Fruit fly (Drosophila melanogaster): ENCODE data around the gene strat.

strat gene

dm6 chr2L:8364006-8364956 is 44.2 kb downstream of the strat start, which contains the start of the genes RpS13 and CSN8 (continued):
- TF ChIP-seq E2f1 (GFP tag; IDR thresholded peaks at IDR 0.05) (no peak), CG5953 (GFP tag; IDR thresholded peaks at IDR 0.05) (no peak), CG2712 (tag; optimal IDR thresholded peaks at IDR 0.05) (peak; percentile 33), CG10979 (tag; optimal IDR thresholded peaks at IDR 0.05) (peak; percentile 20), CG10462 (GFP tag; optimal IDR thresholded peaks at IDR 0.05) (no peak), CG15696 (tag; optimal IDR thresholded peaks at IDR 0.05) (no peak), CG4424 (GFP tag; optimal IDR thresholded peaks at IDR 0.05) (no peak), Dp (GFP tag; optimal IDR thresholded peaks at IDR 0.05) (peak; percentile 34), Pdp1 (GFP tag; optimal IDR thresholded peaks at IDR 0.05) (peak in 1 of 2 experiments; percentile 9), sob (GFP tag; IDR thresholded peaks at IDR 0.05) (peak; percentile 54; the same call in 1 of the 2 replicates), otp (GFP tag; IDR thresholded peaks at IDR 0.05) (no peak), gfzf (GFP tag; optimal IDR thresholded peaks at IDR 0.05) (peak; percentile 85), ato (GFP tag; IDR thresholded peaks at IDR 0.05; ENCODE audit: partially characterized antibody) (peak; percentile 75), Hr78 (GFP tag; optimal IDR thresholded peaks at IDR 0.05) (no peak), Lim3 (GFP tag; IDR thresholded peaks at IDR 0.05) (no peak), CG33213 (GFP tag; optimal IDR thresholded peaks at IDR 0.05) (peak; percentile 28), dmrt11E (tag; optimal IDR thresholded peaks at IDR 0.05) (no peak), slou (GFP tag; optimal IDR thresholded peaks at IDR 0.05) (no peak), caup (GFP tag; optimal IDR thresholded peaks at IDR 0.05; ENCODE audit: severe bottlenecking) (no peak), CG11504 (tag; optimal IDR thresholded peaks at IDR 0.05) (peak; percentile 44), nom (GFP tag; optimal IDR thresholded peaks at IDR 0.05) (peak; percentile 32), Bteb2 (GFP tag; optimal IDR thresholded peaks at IDR 0.05) (no peak), vvl (GFP tag; IDR thresholded peaks at IDR 0.05) (peak; percentile 13; the same call in 1 of the 2 replicates), sim (GFP tag; IDR thresholded peaks at IDR 0.05) (no peak), CG10366 (GFP tag; IDR thresholded peaks at IDR 0.05) (no peak), shn (GFP tag; optimal IDR thresholded peaks at IDR 0.05) (no peak), CG32767 (GFP tag; IDR thresholded peaks at IDR 0.05) (0 out of 2 replicates have a peak, but pooled peaks have one; percentile 17), lov (optimal IDR thresholded peaks at IDR 0.05) (no peak), lov (GFP tag; IDR thresholded peaks at IDR 0.05) (no peak), dan (GFP tag; IDR thresholded peaks at IDR 0.05) (no peak), Drgx (GFP tag; IDR thresholded peaks at IDR 0.05) (peak; percentile 16; the same call in 1 of the 2 replicates), CG7839 (tag; optimal IDR thresholded peaks at IDR 0.05) (peak; percentile 10), sd (tag; optimal IDR thresholded peaks at IDR 0.05) (peak; percentile 27), Jarid2 (GFP tag; optimal IDR thresholded peaks at IDR 0.05) (peak; percentile 36), CG10267 (tag; optimal IDR thresholded peaks at IDR 0.05) (peak; percentile 63), CG10543 (GFP tag; optimal IDR thresholded peaks at IDR 0.05) (no peak), CG14441 (GFP tag; IDR thresholded peaks at IDR 0.05) (no peak), CG3847 (GFP tag; IDR thresholded peaks at IDR 0.05) (0 out of 2 replicates have a peak, but pooled peaks have one; percentile 7), tna (GFP tag; IDR thresholded peaks at IDR 0.05; ENCODE audit: partially characterized antibody) (peak; percentile 78), Xrp1 (GFP tag; IDR thresholded peaks at IDR 0.05) (no peak), unpg (GFP tag; optimal IDR thresholded peaks at IDR 0.05) (peak; percentile 27), lola (GFP tag; optimal IDR thresholded peaks at IDR 0.05) (peak in 1 of 3 experiments; percentile 6), Nf-YC (tag; optimal IDR thresholded peaks at IDR 0.05) (peak; percentile 60), peb (GFP tag; IDR thresholded peaks at IDR 0.05) (no peak), CG3995 (GFP tag; optimal IDR thresholded peaks at IDR 0.05) (peak; percentile 81), CG30020 (tag; optimal IDR thresholded peaks at IDR 0.05) (peak; percentile 64), CG14050 (GFP tag; IDR thresholded peaks at IDR 0.05) (no peak), CG6272 (GFP tag; IDR thresholded peaks at IDR 0.05) (no peak)

Measured in whole organism, embryonic.